Worm (Caenorhabditis elegans): ENCODE measurements around the gene rga-1.

ce11 chrII:11495806-11496205 lies 31.1 kb downstream of the rga-1 start:
- TF ChIP-seq ztf-29 (GFP tag; IDR thresholded peaks at IDR 0.05), result no peak
- no peak for TF ChIP-seq tab-1 (GFP tag; IDR thresholded peaks at IDR 0.05)
- no peak for TF ChIP-seq ref-1 (GFP tag; conservative IDR thresholded peaks at IDR 0.05)
- TF ChIP-seq ztf-23 (GFP tag; IDR thresholded peaks at IDR 0.05), result no peak
- TF ChIP-seq cog-1 (tag; optimal IDR thresholded peaks at IDR 0.05), result no peak
- TF ChIP-seq klf-2 (GFP tag; conservative IDR thresholded peaks at IDR 0.05), result no peak
